Fruit fly (Drosophila melanogaster): ENCODE data around the gene CG2909.

Gene CG2909

dm6 chrX:10326346-10326830, at the start of gene CG2909:
Gene CG2909 (plus strand): TSS chrX:10326464.
- no peak for TF ChIP-seq CG33017 (tag; optimal IDR thresholded peaks at IDR 0.05)
- peak; percentile 61 for TF ChIP-seq kay (GFP tag; ENCODE audit: borderline replicate concordance)

DNA sequence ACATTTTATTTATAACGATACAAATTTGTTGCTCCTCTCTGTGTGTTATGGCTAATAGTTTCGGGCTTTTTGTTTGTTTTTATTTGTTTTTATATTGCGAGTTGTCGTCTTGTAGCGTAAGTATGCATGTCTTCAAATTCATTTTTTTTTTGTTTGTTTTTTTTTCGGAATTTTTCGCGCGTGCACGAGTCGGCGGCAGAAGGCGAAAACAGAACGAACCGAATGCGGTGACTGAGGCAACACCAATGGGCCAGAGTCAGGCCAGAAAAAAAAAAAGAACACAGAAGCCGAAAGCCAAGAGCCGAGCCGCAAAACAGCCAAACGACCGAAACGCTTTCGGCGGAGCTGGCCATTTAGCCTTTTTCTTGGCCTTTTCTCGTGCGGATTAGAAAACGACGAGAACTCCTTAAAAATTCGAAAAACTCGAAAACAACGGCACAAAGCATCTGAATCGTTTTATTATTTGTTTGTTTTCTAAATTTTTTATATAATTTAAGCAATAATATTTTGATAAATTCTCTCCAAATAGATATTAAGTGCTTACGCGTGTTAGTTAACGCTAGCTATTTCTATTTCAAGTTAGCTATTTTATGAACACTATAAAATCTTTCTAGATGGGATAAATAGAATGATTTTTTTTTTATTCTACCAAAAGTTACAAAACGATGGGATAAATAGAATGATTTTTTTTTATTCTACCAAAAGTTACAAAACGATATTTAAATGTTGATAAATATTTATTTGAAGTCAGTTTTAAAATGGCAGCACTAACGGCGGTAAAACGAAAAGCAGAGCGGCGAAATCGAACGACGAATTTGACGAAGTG, 36.1 kb upstream of the CG2909 start:
- peak; percentile 84 for TF ChIP-seq kay (GFP tag; ENCODE audit: borderline replicate concordance)
- no peak for TF ChIP-seq Hr96 (GFP tag; optimal IDR thresholded peaks at IDR 0.05)
- no peak for TF ChIP-seq CG12768 (GFP tag; optimal IDR thresholded peaks at IDR 0.05)
- peak; percentile 7 for TF ChIP-seq Mnt (GFP tag; optimal IDR thresholded peaks at IDR 0.05)
- TF ChIP-seq pad (GFP tag; optimal IDR thresholded peaks at IDR 0.05), result peak; percentile 11
- TF ChIP-seq Clk (GFP tag; optimal IDR thresholded peaks at IDR 0.05), result no peak

DNA sequence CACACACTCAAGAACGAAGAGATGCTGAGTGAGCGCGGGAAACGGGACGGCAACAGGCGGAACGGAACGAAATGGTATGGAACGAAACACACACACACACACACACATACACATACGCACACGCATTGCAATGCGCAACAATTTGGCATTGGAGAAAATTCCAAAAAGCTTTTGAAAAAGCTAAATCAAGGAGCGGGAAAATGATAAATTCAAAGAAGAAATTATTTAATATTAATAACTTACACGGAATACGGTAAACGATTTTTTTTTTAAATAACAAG, 35.6 kb upstream of the CG2909 start:
- TF ChIP-seq toe (GFP tag; optimal IDR thresholded peaks at IDR 0.05), result no peak
- TF ChIP-seq CG11617 (GFP tag; optimal IDR thresholded peaks at IDR 0.05), result no peak
- no peak for TF ChIP-seq CG1620 (GFP tag; optimal IDR thresholded peaks at IDR 0.05)
- no peak for TF ChIP-seq Mnt (GFP tag; optimal IDR thresholded peaks at IDR 0.05)
- no peak for TF ChIP-seq CG14711 (tag; optimal IDR thresholded peaks at IDR 0.05)
- no peak for TF ChIP-seq Crg-1 (GFP tag; optimal IDR thresholded peaks at IDR 0.05)
- TF ChIP-seq Hr96 (GFP tag; optimal IDR thresholded peaks at IDR 0.05), result no peak

DNA sequence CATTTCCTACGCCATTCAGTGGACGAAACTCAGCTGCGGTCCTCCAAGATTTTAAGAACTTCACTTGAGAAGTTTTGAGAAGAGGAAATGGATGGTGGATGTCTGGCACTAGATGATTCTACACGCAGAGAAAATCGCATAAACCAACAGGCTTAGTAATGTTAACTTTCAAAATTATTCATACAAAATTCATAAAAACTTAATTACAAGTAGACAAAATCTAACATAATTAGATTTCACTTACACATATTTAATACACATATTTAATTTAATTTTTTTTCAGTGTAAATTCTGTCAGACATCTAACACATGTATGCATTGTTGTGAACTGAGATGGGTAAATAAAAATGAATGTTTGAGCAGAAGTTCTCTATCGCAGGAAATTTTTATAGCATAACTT, 26.1 kb upstream of the CG2909 start:
- no peak for TF ChIP-seq toe (GFP tag; optimal IDR thresholded peaks at IDR 0.05)
- TF ChIP-seq CG12768 (GFP tag; optimal IDR thresholded peaks at IDR 0.05), result no peak
- no peak for TF ChIP-seq Clk (GFP tag; optimal IDR thresholded peaks at IDR 0.05)
- no peak for TF ChIP-seq CG14711 (tag; optimal IDR thresholded peaks at IDR 0.05)
- TF ChIP-seq kay (GFP tag; ENCODE audit: borderline replicate concordance), result peak; percentile 29

DNA sequence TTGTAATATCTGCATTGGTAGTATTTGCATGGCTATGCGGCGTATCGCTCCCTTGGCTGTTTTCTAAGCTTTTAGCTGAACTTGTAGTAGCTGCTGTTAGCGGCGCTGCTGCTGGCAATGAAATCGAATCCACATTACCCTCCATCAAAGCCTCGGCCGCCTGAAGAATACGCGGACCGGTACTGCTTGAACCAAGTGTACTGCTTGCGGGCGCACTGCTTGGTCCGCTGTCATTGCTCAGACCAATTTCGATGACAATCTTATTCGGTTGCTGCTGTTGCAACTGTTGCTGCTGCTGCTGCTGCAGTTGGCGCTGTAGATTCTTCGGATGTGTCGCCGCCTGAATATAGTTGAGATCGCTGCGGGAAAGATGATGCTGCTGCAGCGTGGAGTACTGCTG, 18.3 kb upstream of the CG2909 start:
- TF ChIP-seq CG14711 (tag; optimal IDR thresholded peaks at IDR 0.05) (no peak), Crg-1 (GFP tag; optimal IDR thresholded peaks at IDR 0.05) (no peak), CG7101 (tag; optimal IDR thresholded peaks at IDR 0.05) (no peak), CG5204 (GFP tag; optimal IDR thresholded peaks at IDR 0.05) (no peak), CG1620 (GFP tag; optimal IDR thresholded peaks at IDR 0.05) (no peak), Hr96 (GFP tag; optimal IDR thresholded peaks at IDR 0.05) (no peak), kay (GFP tag; ENCODE audit: borderline replicate concordance) (no peak), CG12768 (GFP tag; optimal IDR thresholded peaks at IDR 0.05) (no peak), cic (GFP tag; optimal IDR thresholded peaks at IDR 0.05) (no peak), ovo (GFP tag; optimal IDR thresholded peaks at IDR 0.05) (no peak), CG33017 (tag; optimal IDR thresholded peaks at IDR 0.05) (no peak), bab1 (GFP tag; optimal IDR thresholded peaks at IDR 0.05) (no peak), CG11617 (GFP tag; optimal IDR thresholded peaks at IDR 0.05) (no peak), Mnt (GFP tag; optimal IDR thresholded peaks at IDR 0.05) (no peak), cnc (optimal IDR thresholded peaks at IDR 0.05) (no peak)

- TF ChIP-seq CG11617 (GFP tag; optimal IDR thresholded peaks at IDR 0.05), result no peak
- TF ChIP-seq Clk (GFP tag; optimal IDR thresholded peaks at IDR 0.05), result no peak
- TF ChIP-seq CG12768 (GFP tag; optimal IDR thresholded peaks at IDR 0.05), result no peak
- TF ChIP-seq CG14711 (tag; optimal IDR thresholded peaks at IDR 0.05), result no peak
- TF ChIP-seq bab1 (GFP tag; optimal IDR thresholded peaks at IDR 0.05), result no peak
- no peak for TF ChIP-seq kay (GFP tag; ENCODE audit: borderline replicate concordance)
- no peak for TF ChIP-seq tj (GFP tag; optimal IDR thresholded peaks at IDR 0.05)
- no peak for TF ChIP-seq pad (GFP tag; optimal IDR thresholded peaks at IDR 0.05)
- no peak for TF ChIP-seq cic (GFP tag; optimal IDR thresholded peaks at IDR 0.05)
- TF ChIP-seq ovo (GFP tag; optimal IDR thresholded peaks at IDR 0.05), result no peak
- no peak for TF ChIP-seq CG1620 (GFP tag; optimal IDR thresholded peaks at IDR 0.05)
- TF ChIP-seq Crg-1 (GFP tag; optimal IDR thresholded peaks at IDR 0.05), result no peak
- TF ChIP-seq CG33017 (tag; optimal IDR thresholded peaks at IDR 0.05), result no peak
- no peak for TF ChIP-seq CG7045 (GFP tag; optimal IDR thresholded peaks at IDR 0.05)
- no peak for TF ChIP-seq CG7101 (tag; optimal IDR thresholded peaks at IDR 0.05)
- no peak for TF ChIP-seq CG5204 (GFP tag; optimal IDR thresholded peaks at IDR 0.05)
- no peak for TF ChIP-seq Hr96 (GFP tag; optimal IDR thresholded peaks at IDR 0.05)
- TF ChIP-seq toe (GFP tag; optimal IDR thresholded peaks at IDR 0.05), result no peak
- no peak for TF ChIP-seq cnc (optimal IDR thresholded peaks at IDR 0.05)
Observed at dm6 chrX:10308996-10309395, 17.3 kb upstream of the CG2909 start.

DNA sequence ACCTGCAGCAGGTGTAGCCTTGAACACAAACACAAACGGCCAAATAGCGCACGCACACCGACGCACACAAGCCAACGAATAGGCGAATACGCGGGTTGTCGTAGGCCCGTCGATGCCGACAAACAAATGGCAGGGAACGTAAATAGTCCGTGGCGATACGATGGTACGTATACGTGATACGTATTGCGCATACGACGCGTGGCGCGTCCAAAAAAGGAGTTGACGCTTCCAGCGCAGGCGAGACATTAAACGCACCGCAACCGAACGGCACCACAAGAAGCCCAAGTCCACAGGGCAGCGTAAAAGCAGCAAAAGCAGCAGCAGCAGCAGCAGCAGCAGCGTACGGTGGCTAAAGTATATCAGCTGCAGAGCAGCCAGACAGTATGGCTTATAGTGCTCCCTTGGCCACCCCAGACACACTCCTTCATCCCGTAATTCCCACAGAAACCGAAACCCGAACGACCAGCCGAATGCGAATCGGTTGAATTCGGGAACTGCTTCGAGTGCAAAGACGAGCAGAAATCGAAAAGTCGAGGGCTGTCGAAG, 7.8 kb upstream of the CG2909 start:
- no peak for TF ChIP-seq cic (GFP tag; optimal IDR thresholded peaks at IDR 0.05)
